Fruit fly (Drosophila melanogaster): ENCODE data around the gene tay.
A peak's percentile ranks its signal among the peaks of the same experiment; 100 is the strongest.

Gene tay

DNA sequence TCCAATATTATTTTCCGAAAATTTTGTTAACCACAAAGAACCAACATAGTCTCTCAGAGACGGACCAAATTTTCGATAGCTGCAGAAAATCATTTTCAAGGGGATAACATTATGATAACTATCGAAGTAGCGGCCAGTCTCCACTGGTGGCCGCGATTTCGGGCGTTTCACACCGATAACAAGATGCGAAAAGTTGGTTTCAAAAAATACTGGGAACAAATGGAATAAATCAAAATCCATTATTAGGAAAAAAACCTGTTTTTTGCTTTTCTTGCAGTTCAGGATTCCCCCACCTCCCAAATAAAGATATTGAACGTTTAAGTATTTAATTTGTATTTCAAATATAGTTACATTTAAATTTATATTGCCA is at the start of gene tay:
TSS of gene tay (minus strand) at position 65 of the 370 bp plus-strand sequence.
- TF ChIP-seq Eip78C (GFP tag) (peak; percentile 61), Sox14 (GFP tag; optimal IDR thresholded peaks at IDR 0.05) (peak; percentile 12), Hr39 (GFP tag; optimal IDR thresholded peaks at IDR 0.05) (peak; percentile 6), esn (GFP tag; optimal IDR thresholded peaks at IDR 0.05) (no peak), CG31627 (GFP tag; optimal IDR thresholded peaks at IDR 0.05) (peak; percentile 0), achi (GFP tag; optimal IDR thresholded peaks at IDR 0.05) (no peak), vri (GFP tag; optimal IDR thresholded peaks at IDR 0.05) (no peak)

DNA sequence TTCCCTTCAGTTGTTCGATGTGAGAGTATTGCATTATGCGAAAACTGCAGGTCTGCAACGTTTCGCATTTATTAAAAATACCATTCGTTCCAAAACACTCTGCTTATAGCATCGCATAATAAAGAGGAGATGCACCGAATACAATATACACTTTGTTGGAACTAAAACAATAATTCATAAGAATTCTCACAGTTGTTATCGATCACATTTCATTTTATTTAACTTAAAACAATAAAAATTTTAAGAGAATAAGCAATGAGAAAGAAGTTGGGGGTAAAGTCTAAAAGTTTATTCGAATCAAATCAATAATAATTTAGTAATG is 47.1 kb upstream of the tay start:
- no peak for TF ChIP-seq Met (GFP tag; optimal IDR thresholded peaks at IDR 0.05)
- TF ChIP-seq dsx (GFP tag; optimal IDR thresholded peaks at IDR 0.05; ENCODE audit: poor library complexity, severe bottlenecking), result no peak
- TF ChIP-seq net (GFP tag; optimal IDR thresholded peaks at IDR 0.05), result no peak
- TF ChIP-seq CG11902 (GFP tag; optimal IDR thresholded peaks at IDR 0.05), result no peak
- no peak for TF ChIP-seq CG32006 (GFP tag; optimal IDR thresholded peaks at IDR 0.05)
- TF ChIP-seq CG10669 (GFP tag; optimal IDR thresholded peaks at IDR 0.05), result no peak
- no peak for TF ChIP-seq vri (GFP tag; optimal IDR thresholded peaks at IDR 0.05)
- no peak for TF ChIP-seq Gug (GFP tag; IDR thresholded peaks at IDR 0.05)
- no peak for TF ChIP-seq acj6 (GFP tag; optimal IDR thresholded peaks at IDR 0.05)
- TF ChIP-seq topi (GFP tag; optimal IDR thresholded peaks at IDR 0.05), result no peak
- TF ChIP-seq Ets21C (GFP tag; optimal IDR thresholded peaks at IDR 0.05), result no peak
- no peak for TF ChIP-seq Sox102F (GFP tag; optimal IDR thresholded peaks at IDR 0.05)
- no peak for TF ChIP-seq CG10631 (GFP tag; optimal IDR thresholded peaks at IDR 0.05)
- TF ChIP-seq OdsH (GFP tag; optimal IDR thresholded peaks at IDR 0.05), result no peak
- TF ChIP-seq CG6163 (GFP tag; IDR thresholded peaks at IDR 0.05), result no peak
- TF ChIP-seq CG11294 (GFP tag; IDR thresholded peaks at IDR 0.05), result no peak
- TF ChIP-seq CG34406 (GFP tag; optimal IDR thresholded peaks at IDR 0.05), result no peak
- peak; percentile 16 for TF ChIP-seq lz (GFP tag; optimal IDR thresholded peaks at IDR 0.05)
- no peak for TF ChIP-seq CG6854 (GFP tag; optimal IDR thresholded peaks at IDR 0.05)
- TF ChIP-seq Eip78C (GFP tag), result peak; percentile 64
- peak; percentile 33 for TF ChIP-seq Hr4 (GFP tag; optimal IDR thresholded peaks at IDR 0.05)
- peak; percentile 30 for TF ChIP-seq CG3032 (tag; optimal IDR thresholded peaks at IDR 0.05)
- TF ChIP-seq fd59A (GFP tag; optimal IDR thresholded peaks at IDR 0.05), result no peak

DNA sequence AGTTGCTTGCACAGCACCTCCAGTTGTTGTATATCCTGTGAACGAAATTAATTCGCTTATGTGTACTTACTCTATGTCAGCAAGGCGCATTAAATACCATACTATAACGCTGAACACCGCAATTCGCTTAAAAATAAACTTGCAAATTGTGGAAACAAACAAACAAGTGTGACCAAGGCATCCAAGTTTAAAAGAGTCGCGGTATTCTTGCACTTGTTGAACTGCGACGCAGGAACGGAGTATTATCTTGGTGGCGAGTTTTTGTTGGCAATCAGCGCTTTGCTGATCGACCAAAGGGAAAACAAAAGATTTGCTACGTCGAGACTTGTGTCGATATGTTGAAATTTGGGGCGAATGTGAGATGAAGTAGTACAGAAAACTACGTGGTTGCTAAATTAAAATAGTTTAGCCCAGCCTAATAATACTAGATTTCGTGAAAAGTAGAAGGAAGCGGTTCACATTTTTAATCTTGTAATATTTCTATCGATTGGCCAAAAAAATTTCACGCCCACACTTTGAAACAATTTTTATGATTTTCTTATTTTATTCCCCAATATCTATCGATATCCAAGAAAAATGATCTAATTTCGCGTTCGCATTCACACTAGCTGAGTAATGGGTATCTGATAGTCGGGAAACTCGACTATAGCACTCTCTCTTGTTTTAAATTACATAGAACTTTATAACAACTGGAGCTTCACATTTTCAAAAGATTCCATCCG is 46.6 kb upstream of the tay start, which contains the start of gene Ranbp16:
TSS of gene Ranbp16 (minus strand) at position 364 of the 722 bp plus-strand sequence.
- TF ChIP-seq fd59A (GFP tag; optimal IDR thresholded peaks at IDR 0.05) (no peak), dac (GFP tag; optimal IDR thresholded peaks at IDR 0.05) (no peak), Sox14 (GFP tag; optimal IDR thresholded peaks at IDR 0.05) (no peak), Sox15 (GFP tag; optimal IDR thresholded peaks at IDR 0.05) (no peak), eg (GFP tag; IDR thresholded peaks at IDR 0.05) (no peak), CG11902 (GFP tag; optimal IDR thresholded peaks at IDR 0.05) (no peak), CG31627 (GFP tag; optimal IDR thresholded peaks at IDR 0.05) (no peak), dsx (GFP tag; optimal IDR thresholded peaks at IDR 0.05; ENCODE audit: poor library complexity, severe bottlenecking) (no peak), CG10669 (GFP tag; optimal IDR thresholded peaks at IDR 0.05) (no peak), fkh (GFP tag; optimal IDR thresholded peaks at IDR 0.05) (no peak), cyc (GFP tag; optimal IDR thresholded peaks at IDR 0.05) (no peak), CG11294 (GFP tag; IDR thresholded peaks at IDR 0.05) (no peak), Eip75B (GFP tag; optimal IDR thresholded peaks at IDR 0.05) (no peak), Eip93F (GFP tag; optimal IDR thresholded peaks at IDR 0.05) (no peak), CG9139 (GFP tag; optimal IDR thresholded peaks at IDR 0.05) (no peak), CG10631 (GFP tag; optimal IDR thresholded peaks at IDR 0.05) (no peak), CG6854 (GFP tag; optimal IDR thresholded peaks at IDR 0.05) (no peak), net (GFP tag; optimal IDR thresholded peaks at IDR 0.05) (no peak), Hr38 (GFP tag; optimal IDR thresholded peaks at IDR 0.05) (no peak)

All from whole organism, prepupa.